Worm (Caenorhabditis elegans): ENCODE measurements around the gene phf-10.

ce11 chrV:342346-342745, 31.0 kb upstream of the phf-10 start:
- TF ChIP-seq B0336.3 (GFP tag; IDR thresholded peaks at IDR 0.05): no peak
- no peak for TF ChIP-seq ztf-25 (GFP tag; IDR thresholded peaks at IDR 0.05)
- no peak for TF ChIP-seq sea-2 (GFP tag; IDR thresholded peaks at IDR 0.05)
- no peak for TF ChIP-seq aptf-2 (GFP tag; conservative IDR thresholded peaks at IDR 0.05)
- TF ChIP-seq let-526 (GFP tag; IDR thresholded peaks at IDR 0.05): no peak
- no peak for TF ChIP-seq mxl-1 (tag; optimal IDR thresholded peaks at IDR 0.05)
- TF ChIP-seq him-1 (tag; optimal IDR thresholded peaks at IDR 0.05): no peak
- TF ChIP-seq unc-130 (GFP tag; optimal IDR thresholded peaks at IDR 0.05): no peak
- TF ChIP-seq Y67H2A.10 (GFP tag; conservative IDR thresholded peaks at IDR 0.05): no peak
- TF ChIP-seq lir-1 (GFP tag; conservative IDR thresholded peaks at IDR 0.05): no peak
- no peak for TF ChIP-seq unc-62 (GFP tag; optimal IDR thresholded peaks at IDR 0.05)
- no peak for TF ChIP-seq bed-2 (GFP tag; IDR thresholded peaks at IDR 0.05)
- TF ChIP-seq Y79H2A.3 (GFP tag; conservative IDR thresholded peaks at IDR 0.05): no peak

Measured in whole organism, young adult.